Worm (Caenorhabditis elegans) whole organism, L4 larva: ENCODE measurements around the gene Y102A5C.36.

Experiments used
- F26F4.8 ChIP-seq: fragments of 200-800 bp; sonication (Bioruptor generic); conservative IDR thresholded peaks from 2 replicates; pipeline ENCODE4 v1.3.6; 2022; ENCODE audit warnings: missing genetic modification characterization, missing compliant biosample characterization
- F44E2.7 ChIP-seq: fragments of 200-800 bp; sonication (Bioruptor generic); IDR thresholded peaks from 2 replicates; pipeline ENCODE4 v2.1.2; 2022; ENCODE audit warnings: missing genetic modification characterization, missing compliant biosample characterization
- Y5F2A.4 ChIP-seq: fragments of 200-800 bp; sonication (Bioruptor generic); optimal IDR thresholded peaks from 2 replicates; lab custom pipeline; 2018; ENCODE audit warnings: mild to moderate bottlenecking, missing genetic modification characterization, missing compliant biosample characterization
- ZK546.5 ChIP-seq, 2 experiments: sonication (generic microtip); optimal IDR thresholded peaks; 2 replicates each; lab custom pipeline; 2017; ENCODE audit warnings: missing biosample characterization in 2 of 2, missing genetic modification characterization in 2 of 2
- ama-1 ChIP-seq: fragments of 150-350 bp; optimal IDR thresholded peaks from 2 replicates; lab custom pipeline; 2014; ENCODE audit warnings: inconsistent platforms, mixed read lengths
- ceh-28 ChIP-seq: fragments of 150-350 bp; optimal IDR thresholded peaks from 2 replicates; lab custom pipeline; 2014; ENCODE audit warnings: missing biosample characterization, missing genetic modification reagents, missing genetic modification characterization
- ceh-32 ChIP-seq: sonication (generic microtip); optimal IDR thresholded peaks from 2 replicates; lab custom pipeline; 2016; ENCODE audit warnings: mild to moderate bottlenecking, missing genetic modification characterization, missing compliant biosample characterization; ENCODE audit not compliant: poor library complexity
- ceh-44 ChIP-seq: fragments of 200-800 bp; sonication (Bioruptor generic); IDR thresholded peaks from 2 replicates; pipeline ENCODE4 v1.3.6; 2022; ENCODE audit warnings: missing genetic modification reagents, missing genetic modification characterization, missing compliant biosample characterization
- ceh-62 ChIP-seq: sonication (generic microtip); optimal IDR thresholded peaks from 2 replicates; lab custom pipeline; 2017; ENCODE audit warnings: missing biosample characterization, missing genetic modification characterization
- ceh-82 ChIP-seq: sonication (generic microtip); optimal IDR thresholded peaks from 2 replicates; lab custom pipeline; 2017; ENCODE audit warnings: missing biosample characterization, missing genetic modification characterization
- ces-1 ChIP-seq: fragments of 150-350 bp; sonication (generic microtip); optimal IDR thresholded peaks from 4 replicates; lab custom pipeline; 2014; ENCODE audit warnings: missing biosample characterization, missing genetic modification reagents, missing genetic modification characterization
- daf-19 ChIP-seq: fragments of 200-800 bp; sonication (Bioruptor generic); conservative IDR thresholded peaks from 2 replicates; pipeline ENCODE4 v1.3.6; 2022; ENCODE audit warnings: missing genetic modification characterization, missing compliant biosample characterization
- daf-8 ChIP-seq: fragments of 200-800 bp; sonication (Bioruptor generic); IDR thresholded peaks from 2 replicates; pipeline ENCODE4 v1.3.6; 2022; ENCODE audit warnings: missing genetic modification characterization, missing compliant biosample characterization
- dmd-8 ChIP-seq: fragments of 200-800 bp; sonication (Bioruptor generic); IDR thresholded peaks from 2 replicates; pipeline ENCODE4 v1.3.6; 2022; ENCODE audit warnings: missing genetic modification characterization, missing compliant biosample characterization
- dpl-1 ChIP-seq: fragments of 150-350 bp; optimal IDR thresholded peaks from 2 replicates; lab custom pipeline; 2014; ENCODE audit warnings: missing biosample characterization, missing genetic modification reagents, missing genetic modification characterization
- egl-27 ChIP-seq: sonication (generic microtip); optimal IDR thresholded peaks from 3 replicates; lab custom pipeline; 2017; ENCODE audit warnings: missing biosample characterization, missing genetic modification reagents, missing genetic modification characterization
- egl-43 ChIP-seq: fragments of 200-800 bp; sonication (Bioruptor generic); IDR thresholded peaks from 2 replicates; pipeline ENCODE4 v1.3.6; 2022; ENCODE audit warnings: missing genetic modification reagents, missing genetic modification characterization, missing compliant biosample characterization
- fkh-10 ChIP-seq: fragments of 150-350 bp; optimal IDR thresholded peaks from 2 replicates; lab custom pipeline; 2014; ENCODE audit warnings: missing biosample characterization, missing genetic modification reagents, missing genetic modification characterization
- gei-8 ChIP-seq: fragments of 200-800 bp; sonication (Bioruptor generic); optimal IDR thresholded peaks from 2 replicates; lab custom pipeline; 2018; ENCODE audit warnings: mild to moderate bottlenecking, missing genetic modification characterization, missing compliant biosample characterization
- hif-1 ChIP-seq, 2 experiments: sonication (generic microtip); optimal IDR thresholded peaks; 2 replicates each; lab custom pipeline; 2016 to 2017; ENCODE audit warnings: missing compliant biosample characterization in 2 of 2, missing genetic modification characterization in 2 of 2, missing genetic modification reagents in 2 of 2, missing genotype in 2 of 2, mild to moderate bottlenecking in 1 of 2
- hlh-11 ChIP-seq: fragments of 200-800 bp; sonication (Bioruptor generic); optimal IDR thresholded peaks from 2 replicates; lab custom pipeline; 2018; ENCODE audit warnings: mild to moderate bottlenecking, missing genetic modification characterization, missing compliant biosample characterization
- lim-7 ChIP-seq: fragments of 200-800 bp; sonication (Bioruptor generic); IDR thresholded peaks from 2 replicates; pipeline ENCODE4 v1.3.6; 2022; ENCODE audit warnings: missing genetic modification characterization, missing compliant biosample characterization
- lin-1 ChIP-seq: fragments of 200-800 bp; sonication (Bioruptor generic); IDR thresholded peaks from 2 replicates; pipeline ENCODE4 v1.3.6; 2022; ENCODE audit warnings: missing genetic modification reagents, missing genetic modification characterization, missing compliant biosample characterization
- lin-15B ChIP-seq: fragments of 150-350 bp; sonication (generic microtip); optimal IDR thresholded peaks from 3 replicates; lab custom pipeline; 2014; ENCODE audit warnings: missing biosample characterization, missing genetic modification characterization
- lin-29 ChIP-seq: fragments of 200-800 bp; sonication (Bioruptor generic); IDR thresholded peaks from 2 replicates; pipeline ENCODE4 v1.3.6; 2022; ENCODE audit warnings: missing genetic modification reagents, missing genetic modification characterization, missing compliant biosample characterization
- lir-3 ChIP-seq: sonication (generic microtip); optimal IDR thresholded peaks from 2 replicates; lab custom pipeline; 2016; ENCODE audit warnings: mild to moderate bottlenecking, missing genetic modification characterization, missing compliant biosample characterization
- lsy-2 ChIP-seq, 2 experiments: fragments of 150-350 bp in 1 of 2; sonication (generic microtip) in 1 of 2; optimal IDR thresholded peaks; 2 replicates each; lab custom pipeline; 2014 to 2017; ENCODE audit warnings: missing biosample characterization in 2 of 2, missing genetic modification characterization in 2 of 2
- madf-9 ChIP-seq: fragments of 200-800 bp; sonication (Bioruptor generic); conservative IDR thresholded peaks from 2 replicates; pipeline ENCODE4 v1.3.6; 2022; ENCODE audit warnings: missing genetic modification reagents, missing genetic modification characterization, missing compliant biosample characterization
- nhr-11 ChIP-seq: fragments of 150-350 bp; optimal IDR thresholded peaks from 2 replicates; lab custom pipeline; 2014; ENCODE audit warnings: missing biosample characterization, missing genetic modification characterization
- nhr-111 ChIP-seq: fragments of 200-800 bp; sonication (Bioruptor generic); optimal IDR thresholded peaks from 2 replicates; lab custom pipeline; 2018; ENCODE audit warnings: mild to moderate bottlenecking, missing genetic modification characterization, missing compliant biosample characterization
- nhr-77 ChIP-seq: fragments of 150-350 bp; optimal IDR thresholded peaks from 2 replicates; lab custom pipeline; 2014; ENCODE audit warnings: missing biosample characterization, missing genetic modification characterization
- snpc-1.2 ChIP-seq: fragments of 200-800 bp; sonication (Bioruptor generic); IDR thresholded peaks from 2 replicates; pipeline ENCODE4 v1.3.6; 2022; ENCODE audit warnings: missing genetic modification reagents, missing genetic modification characterization, missing compliant biosample characterization
- spr-3 ChIP-seq: fragments of 200-800 bp; sonication (Bioruptor generic); optimal IDR thresholded peaks from 2 replicates; lab custom pipeline; 2018; ENCODE audit warnings: mild to moderate bottlenecking, missing genetic modification characterization, missing compliant biosample characterization
- unc-130 ChIP-seq: sonication (generic microtip); optimal IDR thresholded peaks from 2 replicates; lab custom pipeline; 2016; ENCODE audit warnings: missing genetic modification reagents, missing genetic modification characterization, missing compliant biosample characterization
- unc-62 ChIP-seq, 3 experiments: fragments of 150-350 bp in 1 of 3; sonication (generic microtip); optimal IDR thresholded peaks in 2 of 3; peaks in 1 of 3; 1 replicate in 1 of 3; 2 replicates in 2 of 3; lab custom pipeline; 2014 to 2017; ENCODE audit warnings: missing biosample characterization in 3 of 3, missing genetic modification characterization in 3 of 3, missing genetic modification reagents in 3 of 3, missing genotype in 1 of 3
- zag-1 ChIP-seq: fragments of 150-350 bp; optimal IDR thresholded peaks from 2 replicates; lab custom pipeline; 2014; ENCODE audit warnings: missing biosample characterization, missing genetic modification characterization
- zip-2 ChIP-seq: fragments of 150-350 bp; optimal IDR thresholded peaks from 2 replicates; lab custom pipeline; 2014; ENCODE audit warnings: missing biosample characterization, missing genetic modification characterization

The Y102A5C.36 gene

ce11 chrV:16880679-16881078 is 46.6 kb downstream of the Y102A5C.36 start, which contains the start of gene F09C6.14:
Gene F09C6.14, plus strand, starts transcription at chrV:16880979.
- TF ChIP-seq daf-19, result no peak
- no peak for TF ChIP-seq egl-43 (GFP tag; lab: Robert Waterston, UW)
- no peak for TF ChIP-seq ces-1
- TF ChIP-seq F26F4.8, result no peak
- TF ChIP-seq nhr-11 (tag; lab: Kevin White, UChicago), result no peak
- no peak for TF ChIP-seq spr-3 (GFP tag; lab: Kevin White, UChicago)
- no peak for TF ChIP-seq ceh-82 (tag; lab: Kevin White, UChicago)
- TF ChIP-seq zip-2 (tag; lab: Kevin White, UChicago), result no peak
- no peak for TF ChIP-seq snpc-1.2
- no peak for TF ChIP-seq ceh-32 (tag; lab: Kevin White, UChicago)
- no peak for TF ChIP-seq Y5F2A.4 (GFP tag; lab: Kevin White, UChicago)
- TF ChIP-seq lin-1 (GFP tag; lab: Robert Waterston, UW), result no peak
- TF ChIP-seq dmd-8, result no peak
- no peak for TF ChIP-seq madf-9
- TF ChIP-seq ceh-62 (tag; lab: Kevin White, UChicago), result no peak
- TF ChIP-seq lim-7 (GFP tag; lab: Robert Waterston, UW), result no peak
- TF ChIP-seq lin-15B (tag; lab: Kevin White, UChicago), result no peak
- TF ChIP-seq ceh-44 (GFP tag; lab: Robert Waterston, UW), result no peak
- TF ChIP-seq gei-8, result no peak

ce11 chrV:16880054-16880453 is 47.2 kb downstream of the Y102A5C.36 start, which contains the start of gene F09C6.3:
Gene F09C6.3, minus strand, starts transcription at chrV:16880154.
- TF ChIP-seq unc-130 (no peak), nhr-77 (no peak), fkh-10 (GFP tag; lab: Kevin White, UChicago) (no peak), ceh-28 (tag; lab: Kevin White, UChicago) (no peak), hif-1 (tag; optimal IDR thresholded peaks at IDR 0.05; lab: Kevin White, UChicago) (no peak), lin-29 (no peak), daf-8 (GFP tag; lab: Robert Waterston, UW) (no peak), dpl-1 (no peak), lir-3 (no peak), ZK546.5 (tag; optimal IDR thresholded peaks at IDR 0.05; lab: Kevin White, UChicago) (no peak), F44E2.7 (GFP tag; lab: Robert Waterston, UW) (no peak), nhr-111 (GFP tag; lab: Kevin White, UChicago) (no peak), lsy-2 (tag; optimal IDR thresholded peaks at IDR 0.05; lab: Kevin White, UChicago) (no peak), ama-1 (no peak), zag-1 (no peak)

- TF ChIP-seq egl-27 (tag; lab: Kevin White, UChicago) (no peak), nhr-11 (tag; lab: Kevin White, UChicago) (no peak), hlh-11 (no peak), unc-62 (GFP tag; optimal IDR thresholded peaks at IDR 0.05 in 1 of 2; lab: Kevin White, UChicago) (peak in 1 of 2 experiments; percentile 94), unc-62 (tag; optimal IDR thresholded peaks at IDR 0.05; lab: Kevin White, UChicago) (no peak)
- TF ChIP-seq, all 104 proteins: peak for 1
These were observed 47.7 kb downstream of the Y102A5C.36 start for ce11 chrV:16879532-16879931.
